Worm (Caenorhabditis elegans) whole organism, young adult: Measurements from ENCODE around the gene Y57G11A.4.
A peak's percentile ranks its signal among the peaks of the same experiment; 100 is the strongest.

Experiments used
- B0035.1 ChIP-seq: sonication (generic microtip); optimal IDR thresholded peaks from 2 replicates; lab custom pipeline; 2016; ENCODE audit warnings: missing genetic modification characterization, mild to moderate bottlenecking, missing compliant biosample characterization, missing genotype, missing genetic modification reagents
- B0261.1 ChIP-seq: sonication (generic microtip); optimal IDR thresholded peaks from 2 replicates; lab custom pipeline; 2016; ENCODE audit warnings: mild to moderate bottlenecking, missing genetic modification characterization, moderate library complexity, missing compliant biosample characterization
- B0336.3 ChIP-seq: fragments of 200-800 bp; sonication (Bioruptor generic); IDR thresholded peaks from 2 replicates; pipeline ENCODE4 v1.3.6; 2022; ENCODE audit warnings: missing genetic modification characterization, missing compliant biosample characterization
- C17E4.6 ChIP-seq: fragments of 200-800 bp; sonication (Bioruptor generic); IDR thresholded peaks from 2 replicates; pipeline ENCODE4 v1.3.6; 2022; ENCODE audit warnings: missing genetic modification reagents, missing genetic modification characterization, missing compliant biosample characterization
- F10E7.11 ChIP-seq: sonication (generic microtip); optimal IDR thresholded peaks from 2 replicates; lab custom pipeline; 2017; ENCODE audit warnings: mild to moderate bottlenecking, missing genetic modification characterization, moderate library complexity, missing compliant biosample characterization
- F23B12.7 ChIP-seq: sonication (generic microtip); optimal IDR thresholded peaks from 2 replicates; lab custom pipeline; 2017; ENCODE audit warnings: missing genetic modification characterization, mild to moderate bottlenecking, missing compliant biosample characterization, antibody characterized with exemption, moderate library complexity; ENCODE audit not compliant: insufficient read depth
- F39B2.1 ChIP-seq: fragments of 200-800 bp; sonication (Bioruptor generic); IDR thresholded peaks from 2 replicates; pipeline ENCODE4 v1.3.6; 2022; ENCODE audit warnings: missing genetic modification reagents, missing genetic modification characterization, missing compliant biosample characterization
- F49E8.2 ChIP-seq: sonication (generic microtip); optimal IDR thresholded peaks from 3 replicates; lab custom pipeline; 2017; ENCODE audit warnings: missing genetic modification characterization, mild to moderate bottlenecking, missing compliant biosample characterization, antibody characterized with exemption, moderate library complexity; ENCODE audit not compliant: insufficient read depth
- Y53F4B.3 ChIP-seq: fragments of 200-800 bp; sonication (Bioruptor generic); IDR thresholded peaks from 2 replicates; pipeline ENCODE4 v1.3.6; 2022; ENCODE audit warnings: missing genetic modification reagents, missing genetic modification characterization, missing compliant biosample characterization
- Y53G8AR.9 ChIP-seq: fragments of 200-800 bp; sonication (Bioruptor generic); conservative IDR thresholded peaks from 2 replicates; pipeline ENCODE4 v1.3.6; 2022; ENCODE audit warnings: missing genetic modification reagents, missing genetic modification characterization, missing compliant biosample characterization
- Y56A3A.18 ChIP-seq: fragments of 200-800 bp; sonication (Bioruptor generic); IDR thresholded peaks from 2 replicates; pipeline ENCODE4 v1.3.6; 2022; ENCODE audit warnings: missing genetic modification reagents, missing genetic modification characterization, missing compliant biosample characterization
- aptf-3 ChIP-seq: fragments of 200-800 bp; sonication (Bioruptor generic); IDR thresholded peaks from 2 replicates; pipeline ENCODE4 v1.3.6; 2022; ENCODE audit warnings: missing genetic modification characterization, missing compliant biosample characterization
- attf-3 ChIP-seq: fragments of 200-800 bp; sonication (Bioruptor generic); conservative IDR thresholded peaks from 2 replicates; pipeline ENCODE4 v1.3.6; 2022; ENCODE audit warnings: missing genetic modification reagents, missing genetic modification characterization, missing compliant biosample characterization
- attf-5 ChIP-seq: fragments of 200-800 bp; sonication (Bioruptor generic); optimal IDR thresholded peaks from 2 replicates; lab custom pipeline; 2018; ENCODE audit warnings: mild to moderate bottlenecking, missing genetic modification characterization, missing compliant biosample characterization
- bed-1 ChIP-seq: fragments of 200-800 bp; sonication (Bioruptor generic); IDR thresholded peaks from 2 replicates; pipeline ENCODE4 v1.3.6; 2022; ENCODE audit warnings: missing genetic modification reagents, missing genetic modification characterization, missing compliant biosample characterization
- ccch-3 ChIP-seq: fragments of 200-800 bp; sonication (Bioruptor generic); optimal IDR thresholded peaks from 2 replicates; lab custom pipeline; 2018; ENCODE audit warnings: mild to moderate bottlenecking, missing genetic modification characterization, missing compliant biosample characterization
- cebp-1 ChIP-seq, 2 experiments: fragments of 200-800 bp in 1 of 2; sonication (Bioruptor generic) in 1 of 2; sonication (generic microtip) in 1 of 2; IDR thresholded peaks in 1 of 2; optimal IDR thresholded peaks in 1 of 2; 2 replicates each; pipeline versions ENCODE4 v1.3.6 to Lab custom; 2017 to 2022; ENCODE audit warnings: missing compliant biosample characterization in 2 of 2, missing genetic modification characterization in 2 of 2, mild to moderate bottlenecking in 1 of 2, missing genetic modification reagents in 1 of 2, moderate library complexity in 1 of 2
- cebp-2 ChIP-seq: fragments of 200-800 bp; sonication (Bioruptor generic); IDR thresholded peaks from 2 replicates; pipeline ENCODE4 v1.3.6; 2022; ENCODE audit warnings: missing genetic modification characterization, missing compliant biosample characterization
- die-1 ChIP-seq: sonication (generic microtip); optimal IDR thresholded peaks from 2 replicates; lab custom pipeline; 2016; ENCODE audit warnings: missing genotype, mild to moderate bottlenecking, missing genetic modification characterization, missing compliant biosample characterization
- dpff-1 ChIP-seq: sonication (generic microtip); optimal IDR thresholded peaks from 2 replicates; lab custom pipeline; 2017; ENCODE audit warnings: mild to moderate bottlenecking, missing genetic modification characterization, missing compliant biosample characterization
- dpl-1 ChIP-seq: fragments of 150-350 bp; optimal IDR thresholded peaks from 2 replicates; lab custom pipeline; 2014; ENCODE audit warnings: missing biosample characterization, missing genetic modification reagents, missing genetic modification characterization
- egl-44 ChIP-seq: fragments of 200-800 bp; sonication (Bioruptor generic); IDR thresholded peaks from 2 replicates; pipeline ENCODE4 v1.3.6; 2022; ENCODE audit warnings: missing genetic modification reagents, missing genetic modification characterization, missing compliant biosample characterization
- egrh-3 ChIP-seq: fragments of 200-800 bp; sonication (Bioruptor generic); IDR thresholded peaks from 2 replicates; pipeline ENCODE4 v1.3.6; 2022; ENCODE audit warnings: missing genetic modification reagents, missing genetic modification characterization, missing compliant biosample characterization
- ekl-4 ChIP-seq: fragments of 200-800 bp; sonication (Bioruptor generic); IDR thresholded peaks from 2 replicates; pipeline ENCODE4 v1.3.6; 2022; ENCODE audit warnings: missing genetic modification reagents, missing genetic modification characterization, missing compliant biosample characterization
- fkh-3 ChIP-seq: sonication (generic microtip); optimal IDR thresholded peaks from 2 replicates; lab custom pipeline; 2016; ENCODE audit warnings: mild to moderate bottlenecking, missing genetic modification characterization, missing compliant biosample characterization
- hlh-12 ChIP-seq: sonication (generic microtip); optimal IDR thresholded peaks from 2 replicates; lab custom pipeline; 2016; ENCODE audit warnings: missing genetic modification characterization, missing compliant biosample characterization
- hmg-1.2 ChIP-seq: fragments of 200-800 bp; sonication (Bioruptor generic); IDR thresholded peaks from 2 replicates; pipeline ENCODE4 v1.3.6; 2022; ENCODE audit warnings: missing genetic modification reagents, missing genetic modification characterization, missing compliant biosample characterization
- hmg-20 ChIP-seq: fragments of 200-800 bp; sonication (Bioruptor generic); IDR thresholded peaks from 2 replicates; pipeline ENCODE4 v1.3.6; 2022; ENCODE audit warnings: missing genetic modification reagents, missing genetic modification characterization, missing compliant biosample characterization
- lag-1 ChIP-seq: fragments of 200-800 bp; sonication (Bioruptor generic); IDR thresholded peaks from 2 replicates; pipeline ENCODE4 v1.3.6; 2022; ENCODE audit warnings: missing genetic modification reagents, missing genetic modification characterization, missing compliant biosample characterization
- lin-35 ChIP-seq, 3 experiments: fragments of 150-350 bp in 2 of 3; sonication (generic microtip) in 1 of 3; optimal IDR thresholded peaks; 2 replicates each; lab custom pipeline; 2014 to 2018; ENCODE audit warnings: missing biosample characterization in 3 of 3, missing genetic modification characterization in 3 of 3, missing genetic modification reagents in 3 of 3
- lin-40 ChIP-seq: sonication (generic microtip); optimal IDR thresholded peaks from 2 replicates; lab custom pipeline; 2016; ENCODE audit warnings: missing genetic modification characterization, mild to moderate bottlenecking, missing compliant biosample characterization, missing genotype, missing genetic modification reagents
- madf-3 ChIP-seq: fragments of 200-800 bp; sonication (Bioruptor generic); IDR thresholded peaks from 2 replicates; pipeline ENCODE4 v1.3.6; 2022; ENCODE audit warnings: missing genetic modification reagents, missing genetic modification characterization, missing compliant biosample characterization
- mel-28 ChIP-seq: sonication (generic microtip); optimal IDR thresholded peaks from 2 replicates; lab custom pipeline; 2016; ENCODE audit warnings: borderline replicate concordance, mild to moderate bottlenecking, missing genetic modification characterization, missing compliant biosample characterization
- mes-4 ChIP-seq: sonication (generic microtip); optimal IDR thresholded peaks from 2 replicates; lab custom pipeline; 2016; ENCODE audit warnings: missing genotype, missing genetic modification characterization, missing compliant biosample characterization
- mxl-1 ChIP-seq: sonication (generic microtip); optimal IDR thresholded peaks from 2 replicates; lab custom pipeline; 2016; ENCODE audit warnings: missing genetic modification characterization, missing compliant biosample characterization
- nhr-80 ChIP-seq: sonication (generic microtip); optimal IDR thresholded peaks from 2 replicates; lab custom pipeline; 2016; ENCODE audit warnings: missing genetic modification characterization, missing compliant biosample characterization
- rec-8 ChIP-seq, 2 experiments: sonication (generic microtip); optimal IDR thresholded peaks; 2 replicates each; lab custom pipeline; 2016; ENCODE audit warnings: mild to moderate bottlenecking in 2 of 2, missing genetic modification characterization in 2 of 2, missing genetic modification reagents in 2 of 2, missing genotype in 2 of 2, missing biosample characterization in 1 of 2, missing compliant biosample characterization in 1 of 2, moderate library complexity in 1 of 2
- sdz-38 ChIP-seq: sonication (generic microtip); optimal IDR thresholded peaks from 2 replicates; lab custom pipeline; 2016; ENCODE audit warnings: missing genotype, missing genetic modification characterization, missing compliant biosample characterization
- snpc-1.1 ChIP-seq: sonication (generic microtip); optimal IDR thresholded peaks from 2 replicates; lab custom pipeline; 2017; ENCODE audit warnings: missing genetic modification characterization, mild to moderate bottlenecking, missing compliant biosample characterization, antibody characterized with exemption, moderate library complexity, missing genotype, missing genetic modification reagents; ENCODE audit not compliant: insufficient read depth
- snpc-4 ChIP-seq, 5 experiments: fragments of 150-350 bp in 1 of 5; sonication (generic microtip) in 4 of 5; optimal IDR thresholded peaks; 2 replicates each; lab custom pipeline; 2014 to 2018; ENCODE audit warnings: missing genetic modification characterization in 5 of 5, missing biosample characterization in 3 of 5, antibody characterized with exemption in 2 of 5, mild to moderate bottlenecking in 2 of 5, missing compliant biosample characterization in 2 of 5, missing genotype in 2 of 5, moderate library complexity in 2 of 5, missing genetic modification reagents in 1 of 5
- tbp1 ChIP-seq: fragments of 200-800 bp; sonication (Bioruptor generic); optimal IDR thresholded peaks from 2 replicates; lab custom pipeline; 2018; ENCODE audit warnings: mild to moderate bottlenecking, missing genetic modification characterization, missing compliant biosample characterization
- unc-130 ChIP-seq: sonication (generic microtip); optimal IDR thresholded peaks from 2 replicates; lab custom pipeline; 2016; ENCODE audit warnings: missing genetic modification reagents, missing genetic modification characterization, missing compliant biosample characterization
- zfh-2 ChIP-seq: fragments of 200-800 bp; sonication (Bioruptor generic); conservative IDR thresholded peaks from 2 replicates; pipeline ENCODE4 v1.3.6; 2022; ENCODE audit warnings: missing genetic modification reagents, missing genetic modification characterization, missing compliant biosample characterization
- ztf-25 ChIP-seq: fragments of 200-800 bp; sonication (Bioruptor generic); IDR thresholded peaks from 2 replicates; pipeline ENCODE4 v1.3.6; 2022; ENCODE audit warnings: missing genetic modification reagents, missing genetic modification characterization, missing compliant biosample characterization
- ztf-26 ChIP-seq: sonication (generic microtip); optimal IDR thresholded peaks from 2 replicates; lab custom pipeline; 2017; ENCODE audit warnings: missing genetic modification characterization, missing compliant biosample characterization
- ztf-6 ChIP-seq: fragments of 200-800 bp; sonication (Bioruptor generic); IDR thresholded peaks from 2 replicates; pipeline ENCODE4 v1.3.6; 2022; ENCODE audit warnings: missing genetic modification reagents, missing genetic modification characterization, missing compliant biosample characterization

Y57G11A.4 gene

ce11 chrIV:14445191-14445795 is 36.8 kb upstream of the Y57G11A.4 start:
- TF ChIP-seq Y53F4B.3 (GFP tag; lab: Robert Waterston, UW) (no peak), C17E4.6 (no peak), F49E8.2 (tag; lab: Kevin White, UChicago) (no peak), cebp-2 (no peak), die-1 (tag; lab: Kevin White, UChicago) (no peak), B0336.3 (GFP tag; lab: Robert Waterston, UW) (no peak), unc-130 (GFP tag; lab: Kevin White, UChicago) (no peak), dpff-1 (tag; lab: Kevin White, UChicago) (no peak), F39B2.1 (GFP tag; lab: Robert Waterston, UW) (no peak), B0035.1 (tag; lab: Kevin White, UChicago) (no peak), snpc-4 (GFP tag; optimal IDR thresholded peaks at IDR 0.05; lab: Kevin White, UChicago) (no peak), snpc-4 (tag; optimal IDR thresholded peaks at IDR 0.05; lab: Kevin White, UChicago) (peak; percentile 72 to 92 (median 84)), ekl-4 (GFP tag; lab: Robert Waterston, UW) (no peak), hmg-20 (GFP tag; lab: Robert Waterston, UW) (no peak), tbp1 (GFP tag; lab: Kevin White, UChicago) (no peak), ztf-25 (GFP tag; lab: Robert Waterston, UW) (no peak), hmg-1.2 (GFP tag; lab: Robert Waterston, UW) (peak; percentile 96), cebp-1 (GFP tag; IDR thresholded peaks at IDR 0.05; lab: Robert Waterston, UW) (no peak), cebp-1 (tag; optimal IDR thresholded peaks at IDR 0.05; lab: Kevin White, UChicago) (no peak), mxl-1 (tag; lab: Kevin White, UChicago) (no peak), lag-1 (GFP tag; lab: Robert Waterston, UW) (no peak), egrh-3 (GFP tag; lab: Robert Waterston, UW) (no peak), lin-35 (GFP tag; optimal IDR thresholded peaks at IDR 0.05; lab: Kevin White, UChicago) (no peak), sdz-38 (tag; lab: Kevin White, UChicago) (no peak), mel-28 (tag; lab: Kevin White, UChicago) (no peak), Y53G8AR.9 (GFP tag; lab: Robert Waterston, UW) (no peak), hlh-12 (no peak), egl-44 (GFP tag; lab: Robert Waterston, UW) (no peak), aptf-3 (no peak), zfh-2 (no peak), F10E7.11 (tag; lab: Kevin White, UChicago) (no peak), lin-40 (tag; lab: Kevin White, UChicago) (peak; percentile 38), rec-8 (tag; optimal IDR thresholded peaks at IDR 0.05; lab: Kevin White, UChicago) (no peak), B0261.1 (tag; lab: Kevin White, UChicago) (no peak), attf-3 (no peak), bed-1 (no peak), snpc-1.1 (tag; lab: Kevin White, UChicago) (no peak), attf-5 (peak; percentile 33), fkh-3 (no peak), nhr-80 (tag; lab: Kevin White, UChicago) (peak; percentile 44), ztf-26 (peak; percentile 13), ztf-6 (no peak), madf-3 (GFP tag; lab: Robert Waterston, UW) (no peak), ccch-3 (GFP tag; lab: Kevin White, UChicago) (no peak), F23B12.7 (no peak), Y56A3A.18 (GFP tag; lab: Robert Waterston, UW) (no peak), dpl-1 (GFP tag; lab: Kevin White, UChicago) (no peak), mes-4 (tag; lab: Kevin White, UChicago) (no peak)
